Fruit fly (Drosophila melanogaster) whole organism, embryonic: ENCODE data around the gene Sas-6.

Experiments
- Abd-B ChIP-seq: fragments of 200-800 bp; sonication (Bioruptor generic); optimal IDR thresholded peaks from 2 replicates; lab custom pipeline; 2018; ENCODE audit warnings: missing biosample characterization, mild to moderate bottlenecking, missing genetic modification characterization, moderate library complexity
- BEAF-32 ChIP-seq: fragments of 200-800 bp; sonication (Bioruptor generic); optimal IDR thresholded peaks from 3 replicates; lab custom pipeline; 2017; ENCODE audit warnings: missing biosample characterization, missing genetic modification characterization, mild to moderate bottlenecking, moderate library complexity, missing genetic modification reagents
- CG10979 ChIP-seq: fragments of 200-800 bp; sonication (Bioruptor generic); optimal IDR thresholded peaks from 2 replicates; lab custom pipeline; 2018; ENCODE audit warnings: missing biosample characterization, mild to moderate bottlenecking, missing genetic modification characterization, moderate library complexity
- CG11085 ChIP-seq: fragments of 200-800 bp; sonication (Bioruptor generic); IDR thresholded peaks from 2 replicates; pipeline ENCODE4 v1.3.6; 2022; ENCODE audit warnings: missing biosample characterization, missing genetic modification characterization
- CG11247 ChIP-seq: fragments of 200-800 bp; sonication (Bioruptor generic); IDR thresholded peaks from 2 replicates; pipeline ENCODE4 v1.3.6; 2022; ENCODE audit warnings: missing biosample characterization, missing genetic modification characterization
- CG12236 ChIP-seq: fragments of 200-800 bp; sonication (Bioruptor generic); optimal IDR thresholded peaks from 2 replicates; lab custom pipeline; 2016; ENCODE audit warnings: missing biosample characterization, missing genetic modification characterization
- CG13424 ChIP-seq: fragments of 200-800 bp; sonication (Bioruptor generic); optimal IDR thresholded peaks from 2 replicates; lab custom pipeline; 2019; ENCODE audit warnings: missing biosample characterization, mild to moderate bottlenecking, missing genetic modification characterization, moderate library complexity
- CG1529 ChIP-seq: fragments of 200-800 bp; sonication (Bioruptor generic); optimal IDR thresholded peaks from 3 replicates; lab custom pipeline; 2018; ENCODE audit warnings: missing biosample characterization, missing genetic modification characterization
- CG16779 ChIP-seq: fragments of 200-800 bp; sonication (Bioruptor generic); IDR thresholded peaks from 2 replicates; pipeline ENCODE4 v1.3.6; 2022; ENCODE audit warnings: missing biosample characterization, missing genetic modification characterization
- CG2120 ChIP-seq: fragments of 200-800 bp; sonication (Bioruptor generic); optimal IDR thresholded peaks from 3 replicates; lab custom pipeline; 2016; ENCODE audit warnings: missing biosample characterization, missing genetic modification characterization
- CG3163 ChIP-seq: fragments of 200-800 bp; sonication (Bioruptor generic); optimal IDR thresholded peaks from 3 replicates; lab custom pipeline; 2016; ENCODE audit warnings: missing biosample characterization, missing genetic modification characterization
- CG32772 ChIP-seq: fragments of 200-800 bp; sonication (Bioruptor generic); IDR thresholded peaks from 2 replicates; pipeline ENCODE4 v1.3.6; 2022; ENCODE audit warnings: missing biosample characterization, missing genetic modification characterization
- CG4328 ChIP-seq: fragments of 200-800 bp; sonication (Bioruptor generic); optimal IDR thresholded peaks from 3 replicates; lab custom pipeline; 2017; ENCODE audit warnings: missing biosample characterization, missing genetic modification reagents, missing genetic modification characterization
- CG6272 ChIP-seq: fragments of 200-800 bp; sonication (Bioruptor generic); IDR thresholded peaks from 2 replicates; pipeline ENCODE4 v1.3.6; 2022; ENCODE audit warnings: missing biosample characterization, missing genetic modification characterization
- CG7745 ChIP-seq: fragments of 200-800 bp; sonication (Bioruptor generic); optimal IDR thresholded peaks from 2 replicates; lab custom pipeline; 2018; ENCODE audit warnings: missing biosample characterization, mild to moderate bottlenecking, missing genetic modification characterization, moderate library complexity
- CG9727 ChIP-seq: fragments of 200-800 bp; sonication (Bioruptor generic); optimal IDR thresholded peaks from 3 replicates; lab custom pipeline; 2017; ENCODE audit warnings: missing biosample characterization, mild to moderate bottlenecking, missing genetic modification characterization
- CG9932 ChIP-seq: fragments of 200-800 bp; sonication (Bioruptor generic); IDR thresholded peaks from 2 replicates; pipeline ENCODE4 v1.3.6; 2022; ENCODE audit warnings: missing biosample characterization, missing genetic modification characterization
- Dll ChIP-seq: fragments of 200-800 bp; sonication (Bioruptor generic); IDR thresholded peaks from 4 replicates; pipeline ENCODE4 v1.3.6; 2022; ENCODE audit warnings: missing biosample characterization, missing genetic modification characterization; ENCODE audit not compliant: partially characterized antibody
- Gug ChIP-seq: fragments of 200-800 bp; sonication (Bioruptor generic); IDR thresholded peaks from 4 replicates; pipeline ENCODE4 v1.3.6; 2022; ENCODE audit warnings: missing biosample characterization, missing genetic modification characterization
- HLH4C ChIP-seq: fragments of 200-800 bp; sonication (Bioruptor generic); IDR thresholded peaks from 3 replicates; pipeline ENCODE4 v1.3.6; 2022; ENCODE audit warnings: missing biosample characterization, missing genetic modification characterization; ENCODE audit not compliant: partially characterized antibody
- HmgZ ChIP-seq: fragments of 200-800 bp; sonication (Bioruptor generic); optimal IDR thresholded peaks from 2 replicates; lab custom pipeline; 2018; ENCODE audit warnings: missing biosample characterization, mild to moderate bottlenecking, missing genetic modification characterization
- Hr3 ChIP-seq: fragments of 200-800 bp; sonication (Bioruptor generic); optimal IDR thresholded peaks from 3 replicates; lab custom pipeline; 2016; ENCODE audit warnings: missing biosample characterization, missing genetic modification characterization
- Med ChIP-seq: fragments of 200-800 bp; sonication (Bioruptor generic); peaks from one replicate; lab custom pipeline; 2016; ENCODE audit warnings: missing biosample characterization, missing genetic modification characterization, mild to moderate bottlenecking, inconsistent platforms, moderate library complexity
- Optix ChIP-seq: fragments of 200-800 bp; sonication (Bioruptor generic); IDR thresholded peaks from 3 replicates; pipeline ENCODE4 v1.3.6; 2022; ENCODE audit warnings: missing biosample characterization, missing genetic modification characterization
- Ravus ChIP-seq: fragments of 200-800 bp; sonication (Bioruptor generic); IDR thresholded peaks from 2 replicates; pipeline ENCODE4 v1.3.6; 2022; ENCODE audit warnings: missing biosample characterization, missing genetic modification characterization
- Rfx ChIP-seq: fragments of 200-800 bp; sonication (Bioruptor generic); IDR thresholded peaks from 2 replicates; pipeline ENCODE4 v1.3.6; 2022; ENCODE audit warnings: missing biosample characterization, missing genetic modification characterization
- Six4 ChIP-seq: fragments of 200-800 bp; sonication (Bioruptor generic); optimal IDR thresholded peaks from 2 replicates; lab custom pipeline; 2016; ENCODE audit warnings: missing biosample characterization, missing genetic modification characterization
- Vsx1 ChIP-seq: fragments of 200-800 bp; sonication (Bioruptor generic); optimal IDR thresholded peaks from 2 replicates; lab custom pipeline; 2017; ENCODE audit warnings: missing biosample characterization, mild to moderate bottlenecking, missing genetic modification characterization, missing genetic modification reagents
- Xbp1 ChIP-seq: fragments of 200-800 bp; sonication (Bioruptor generic); optimal IDR thresholded peaks from 3 replicates; lab custom pipeline; 2016; ENCODE audit warnings: missing biosample characterization, mild to moderate bottlenecking, missing genetic modification characterization
- amos ChIP-seq: fragments of 200-800 bp; sonication (Bioruptor generic); IDR thresholded peaks from 2 replicates; pipeline ENCODE4 v1.3.6; 2022; ENCODE audit warnings: missing biosample characterization, missing genetic modification characterization; ENCODE audit not compliant: partially characterized antibody
- cad ChIP-seq: fragments of >200 bp; optimal IDR thresholded peaks from 2 replicates; lab custom pipeline; 2017; ENCODE audit warnings: missing biosample characterization, missing genetic modification characterization
- chinmo ChIP-seq: fragments of 200-800 bp; sonication (Bioruptor generic); IDR thresholded peaks from 4 replicates; pipeline ENCODE4 v1.3.6; 2022; ENCODE audit warnings: missing biosample characterization, missing genetic modification characterization; ENCODE audit not compliant: partially characterized antibody
- crc ChIP-seq: fragments of 200-800 bp; sonication (Bioruptor generic); optimal IDR thresholded peaks from 2 replicates; lab custom pipeline; 2016; ENCODE audit warnings: missing biosample characterization, missing genetic modification characterization
- emc ChIP-seq: fragments of 200-800 bp; sonication (Bioruptor generic); optimal IDR thresholded peaks from 2 replicates; lab custom pipeline; 2016; ENCODE audit warnings: missing biosample characterization, missing genetic modification characterization
- gcm2 ChIP-seq: fragments of 200-800 bp; sonication (Bioruptor generic); optimal IDR thresholded peaks from 2 replicates; lab custom pipeline; 2016; ENCODE audit warnings: missing biosample characterization, missing genetic modification characterization
- gfzf ChIP-seq: fragments of 200-800 bp; sonication (Bioruptor generic); optimal IDR thresholded peaks from 2 replicates; lab custom pipeline; 2016; ENCODE audit warnings: missing biosample characterization, mild to moderate bottlenecking, missing genetic modification characterization, moderate library complexity
- grau ChIP-seq: fragments of 200-800 bp; optimal IDR thresholded peaks from 3 replicates; lab custom pipeline; 2019; ENCODE audit warnings: missing biosample characterization, mild to moderate bottlenecking, missing genetic modification characterization, moderate library complexity
- grn ChIP-seq: fragments of 200-800 bp; sonication (Bioruptor generic); optimal IDR thresholded peaks from 3 replicates; lab custom pipeline; 2017; ENCODE audit warnings: missing biosample characterization, missing genetic modification characterization
- hbn ChIP-seq: fragments of 200-800 bp; sonication (Bioruptor generic); IDR thresholded peaks from 2 replicates; pipeline ENCODE4 v1.3.6; 2022; ENCODE audit warnings: missing biosample characterization, missing genetic modification characterization; ENCODE audit not compliant: partially characterized antibody
- oc ChIP-seq: fragments of 200-800 bp; sonication (Bioruptor generic); optimal IDR thresholded peaks from 2 replicates; lab custom pipeline; 2018; ENCODE audit warnings: missing biosample characterization, mild to moderate bottlenecking, missing genetic modification characterization, moderate library complexity
- pum ChIP-seq: fragments of 200-800 bp; sonication (Bioruptor generic); optimal IDR thresholded peaks from 2 replicates; lab custom pipeline; 2016; ENCODE audit warnings: missing biosample characterization, missing genetic modification characterization
- pzg ChIP-seq: fragments of 200-800 bp; sonication (Bioruptor generic); optimal IDR thresholded peaks from 3 replicates; lab custom pipeline; 2018; ENCODE audit warnings: missing biosample characterization, mild to moderate bottlenecking, missing genetic modification characterization, moderate library complexity
- sens-2 ChIP-seq: fragments of 200-800 bp; sonication (Bioruptor generic); IDR thresholded peaks from 2 replicates; pipeline ENCODE4 v1.3.6; 2022; ENCODE audit warnings: missing biosample characterization, missing genetic modification characterization
- sim ChIP-seq: fragments of 200-800 bp; sonication (Bioruptor generic); IDR thresholded peaks from 2 replicates; pipeline ENCODE4 v1.3.6; 2022; ENCODE audit warnings: missing biosample characterization, missing genetic modification characterization
- ssp ChIP-seq: fragments of 200-800 bp; sonication (Bioruptor generic); IDR thresholded peaks from 2 replicates; pipeline ENCODE4 v1.3.6; 2022; ENCODE audit warnings: missing biosample characterization, missing genetic modification characterization
- tgo ChIP-seq: fragments of 200-800 bp; sonication (Bioruptor generic); IDR thresholded peaks from 3 replicates; pipeline ENCODE4 v1.3.6; 2022; ENCODE audit warnings: missing biosample characterization, missing genetic modification characterization
- unc-4 ChIP-seq: fragments of 200-800 bp; sonication (Bioruptor generic); IDR thresholded peaks from 2 replicates; pipeline ENCODE4 v1.3.6; 2022; ENCODE audit warnings: missing biosample characterization, missing genetic modification characterization; ENCODE audit not compliant: partially characterized antibody
- zen ChIP-seq: fragments of 200-800 bp; sonication (Bioruptor generic); optimal IDR thresholded peaks from 3 replicates; lab custom pipeline; 2018; ENCODE audit warnings: missing biosample characterization, mild to moderate bottlenecking, missing genetic modification characterization, moderate library complexity
- zen2 ChIP-seq: fragments of 200-800 bp; sonication (Bioruptor generic); IDR thresholded peaks from 3 replicates; pipeline ENCODE4 v1.3.6; 2022; ENCODE audit warnings: missing biosample characterization, missing genetic modification characterization; ENCODE audit not compliant: partially characterized antibody

Sas-6 gene

dm6 chr3R:30039494-30039893, 44.3 kb downstream of the Sas-6 start, which contains the start of the genes janA, Sry-alpha and Sry-beta (continued):
- TF ChIP-seq Optix (GFP tag; lab: Robert Waterston, UW) (no peak), CG9932 (GFP tag; lab: Robert Waterston, UW) (peak; percentile 43; the same call in 1 of the 2 replicates), CG1529 (no peak), unc-4 (GFP tag; lab: Robert Waterston, UW) (peak; percentile 99), Ravus (GFP tag; lab: Robert Waterston, UW) (no peak), sim (no peak), Xbp1 (no peak), CG6272 (GFP tag; lab: Robert Waterston, UW) (peak; percentile 29; the same call in 1 of the 2 replicates), HmgZ (tag; lab: Kevin White, UChicago) (peak; percentile 55), Dll (GFP tag; lab: Robert Waterston, UW) (peak; percentile 100), zen2 (peak; percentile 99), gfzf (peak; percentile 63), hbn (GFP tag; lab: Robert Waterston, UW) (peak; percentile 99), grau (tag; lab: Kevin White, UChicago) (no peak), CG3163 (no peak), CG7745 (no peak), CG11247 (GFP tag; lab: Robert Waterston, UW) (no peak), CG32772 (GFP tag; lab: Robert Waterston, UW) (no peak), emc (GFP tag; lab: Kevin White, UChicago) (no peak), ssp (no peak), CG13424 (tag; lab: Kevin White, UChicago) (peak; percentile 16), CG10979 (tag; lab: Kevin White, UChicago) (peak; percentile 7), BEAF-32 (GFP tag; lab: Kevin White, UChicago) (peak; percentile 99), tgo (GFP tag; lab: Robert Waterston, UW) (no peak), amos (GFP tag; lab: Robert Waterston, UW) (peak; percentile 99), CG2120 (GFP tag; lab: Kevin White, UChicago) (no peak)

- TF ChIP-seq CG16779 (GFP tag; lab: Robert Waterston, UW) = no peak
- TF ChIP-seq zen (tag; lab: Kevin White, UChicago) = peak; percentile 73
- no peak for TF ChIP-seq CG11085 (GFP tag; lab: Robert Waterston, UW)
- TF ChIP-seq Six4 (GFP tag; lab: Kevin White, UChicago) = no peak
- TF ChIP-seq pzg (GFP tag; lab: Kevin White, UChicago) = no peak
- no peak for TF ChIP-seq HLH4C
- TF ChIP-seq CG12236 (GFP tag; lab: Kevin White, UChicago) = no peak
- TF ChIP-seq pum (GFP tag; lab: Kevin White, UChicago) = no peak
- TF ChIP-seq cad (GFP tag; lab: Kevin White, UChicago) = peak; percentile 85
- TF ChIP-seq gcm2 (GFP tag; lab: Kevin White, UChicago) = no peak
- peak; percentile 58 for TF ChIP-seq Med (GFP tag; lab: Kevin White, UChicago)
- no peak for TF ChIP-seq CG4328 (GFP tag; lab: Kevin White, UChicago)
Measured at dm6 chr3R:30040879-30041278, 45.7 kb downstream of the Sas-6 start.

- TF ChIP-seq oc (tag; lab: Kevin White, UChicago) (no peak), Hr3 (GFP tag; lab: Kevin White, UChicago) (peak; percentile 68), Gug (GFP tag; lab: Robert Waterston, UW) (peak; percentile 87; the same call in 3 of the 4 replicates), crc (GFP tag; lab: Kevin White, UChicago) (peak; percentile 64), pum (GFP tag; lab: Kevin White, UChicago) (peak; percentile 86), grn (GFP tag; lab: Kevin White, UChicago) (no peak), Vsx1 (GFP tag; lab: Kevin White, UChicago) (no peak), chinmo (GFP tag; lab: Robert Waterston, UW) (0 out of 4 replicates have a peak, but pooled peaks have one; percentile 22), Abd-B (GFP tag; lab: Kevin White, UChicago) (peak; percentile 86), sens-2 (peak; percentile 61; the same call in 1 of the 2 replicates), CG9727 (GFP tag; lab: Kevin White, UChicago) (peak; percentile 78), Rfx (peak; percentile 92), CG1529 (no peak), CG4328 (GFP tag; lab: Kevin White, UChicago) (peak; percentile 57)
Measured at dm6 chr3R:30043139-30043744, 48.1 kb downstream of the Sas-6 start, which contains the start of gene Sry-delta. Gene Sry-delta (plus strand): TSS chr3R:30043341.
